Fruit fly (Drosophila melanogaster) whole organism, prepupa: ENCODE data around the gene CG42828.
A peak's percentile ranks its signal among the peaks of the same experiment; 100 is the strongest.

Source experiments
- Blimp-1 ChIP-seq: fragments of 200-800 bp; sonication (Bioruptor generic); optimal IDR thresholded peaks from 3 replicates; lab custom pipeline; 2017; ENCODE audit warnings: missing biosample characterization, missing genetic modification characterization, mild to moderate bottlenecking, moderate library complexity, missing genetic modification reagents
- CG10631 ChIP-seq: fragments of 200-800 bp; sonication (Bioruptor generic); optimal IDR thresholded peaks from 2 replicates; lab custom pipeline; 2016; ENCODE audit warnings: missing biosample characterization, missing genetic modification characterization
- CG11294 ChIP-seq: fragments of 200-800 bp; sonication (Bioruptor generic); IDR thresholded peaks from 2 replicates; pipeline ENCODE4 v1.3.6; 2022; ENCODE audit warnings: missing biosample characterization, missing genetic modification characterization
- CG11902 ChIP-seq: fragments of 200-800 bp; sonication (Bioruptor generic); optimal IDR thresholded peaks from 3 replicates; lab custom pipeline; 2016; ENCODE audit warnings: missing biosample characterization, missing genetic modification characterization
- CG15336 ChIP-seq: fragments of 200-800 bp; sonication (Bioruptor generic); IDR thresholded peaks from 2 replicates; pipeline ENCODE4 v1.3.6; 2022; ENCODE audit warnings: missing biosample characterization, missing genetic modification characterization
- CG32006 ChIP-seq: fragments of 200-800 bp; sonication (Bioruptor generic); optimal IDR thresholded peaks from 3 replicates; lab custom pipeline; 2017; ENCODE audit warnings: missing biosample characterization, mild to moderate bottlenecking, missing genetic modification characterization
- CG3919 ChIP-seq: fragments of 200-800 bp; sonication (Bioruptor generic); optimal IDR thresholded peaks from 3 replicates; lab custom pipeline; 2016; ENCODE audit warnings: missing biosample characterization, missing genetic modification characterization
- CG4318 ChIP-seq: fragments of 200-800 bp; sonication (Bioruptor generic); optimal IDR thresholded peaks from 3 replicates; lab custom pipeline; 2017; ENCODE audit warnings: missing biosample characterization, mild to moderate bottlenecking, missing genetic modification characterization
- CG6163 ChIP-seq: fragments of 200-800 bp; sonication (Bioruptor generic); IDR thresholded peaks from 3 replicates; pipeline ENCODE4 v1.3.6; 2022; ENCODE audit warnings: missing biosample characterization, missing genetic modification characterization
- CG6276 ChIP-seq: fragments of 200-800 bp; sonication (Bioruptor generic); optimal IDR thresholded peaks from 2 replicates; lab custom pipeline; 2017; ENCODE audit warnings: missing biosample characterization, mild to moderate bottlenecking, missing genetic modification characterization
- CG6792 ChIP-seq: fragments of 200-800 bp; sonication (Bioruptor generic); optimal IDR thresholded peaks from 3 replicates; lab custom pipeline; 2016; ENCODE audit warnings: missing biosample characterization, missing genetic modification characterization
- CG6808 ChIP-seq: fragments of 200-800 bp; sonication (Bioruptor generic); optimal IDR thresholded peaks from 3 replicates; lab custom pipeline; 2017; ENCODE audit warnings: missing biosample characterization, missing genetic modification characterization, mild to moderate bottlenecking, moderate library complexity, missing genetic modification reagents
- CG6854 ChIP-seq: fragments of 200-800 bp; sonication (Bioruptor generic); optimal IDR thresholded peaks from 2 replicates; lab custom pipeline; 2017; ENCODE audit warnings: missing biosample characterization, mild to moderate bottlenecking, missing genetic modification characterization
- CG7368 ChIP-seq: fragments of 200-800 bp; sonication (Bioruptor generic); optimal IDR thresholded peaks from 3 replicates; lab custom pipeline; 2016; ENCODE audit warnings: missing biosample characterization, missing genetic modification characterization
- CG8119 ChIP-seq: fragments of 200-800 bp; sonication (Bioruptor generic); IDR thresholded peaks from 3 replicates; pipeline ENCODE4 v1.3.6; 2022; ENCODE audit warnings: missing biosample characterization, missing genetic modification characterization
- CG8319 ChIP-seq: fragments of 200-800 bp; sonication (Bioruptor generic); optimal IDR thresholded peaks from 3 replicates; lab custom pipeline; 2016; ENCODE audit warnings: missing biosample characterization, missing genetic modification characterization
- CG9139 ChIP-seq: fragments of 200-800 bp; sonication (Bioruptor generic); optimal IDR thresholded peaks from 3 replicates; lab custom pipeline; 2017; ENCODE audit warnings: missing biosample characterization, mild to moderate bottlenecking, missing genetic modification characterization
- Eip78C ChIP-seq: fragments of 200-800 bp; sonication (Bioruptor generic); peaks from one replicate; lab custom pipeline; 2016; ENCODE audit warnings: missing biosample characterization, missing genetic modification characterization
- Eip93F ChIP-seq: fragments of 200-800 bp; sonication (Bioruptor generic); optimal IDR thresholded peaks from 2 replicates; lab custom pipeline; 2016; ENCODE audit warnings: missing biosample characterization, mild to moderate bottlenecking, missing genetic modification characterization
- Ets21C ChIP-seq: fragments of 200-800 bp; sonication (Bioruptor generic); optimal IDR thresholded peaks from 3 replicates; lab custom pipeline; 2016; ENCODE audit warnings: missing biosample characterization, missing genetic modification characterization
- Ets96B ChIP-seq: fragments of 200-800 bp; optimal IDR thresholded peaks from 2 replicates; lab custom pipeline; 2019; ENCODE audit warnings: missing biosample characterization, mild to moderate bottlenecking, missing genetic modification characterization, moderate library complexity
- Gug ChIP-seq: fragments of 200-800 bp; sonication (Bioruptor generic); IDR thresholded peaks from 2 replicates; pipeline ENCODE4 v1.3.6; 2022; ENCODE audit warnings: missing biosample characterization, missing genetic modification characterization
- Hr38 ChIP-seq: sonication (Bioruptor generic); optimal IDR thresholded peaks from 2 replicates; lab custom pipeline; 2016; ENCODE audit warnings: missing biosample characterization, missing genetic modification characterization
- Hr39 ChIP-seq: fragments of 200-800 bp; sonication (Bioruptor generic); optimal IDR thresholded peaks from 2 replicates; lab custom pipeline; 2016; ENCODE audit warnings: missing biosample characterization, missing genetic modification characterization
- Met ChIP-seq: fragments of 200-800 bp; sonication (Bioruptor generic); optimal IDR thresholded peaks from 3 replicates; lab custom pipeline; 2016; ENCODE audit warnings: missing biosample characterization, missing genetic modification characterization
- OdsH ChIP-seq: fragments of 200-800 bp; sonication (Bioruptor generic); optimal IDR thresholded peaks from 3 replicates; lab custom pipeline; 2016; ENCODE audit warnings: missing biosample characterization, missing genetic modification characterization
- Smox ChIP-seq: fragments of 200-800 bp; sonication (Bioruptor generic); optimal IDR thresholded peaks from 3 replicates; lab custom pipeline; 2016; ENCODE audit warnings: missing biosample characterization, missing genetic modification characterization
- Sox102F ChIP-seq: fragments of 200-800 bp; sonication (Bioruptor generic); optimal IDR thresholded peaks from 2 replicates; lab custom pipeline; 2016; ENCODE audit warnings: missing biosample characterization, mild to moderate bottlenecking, missing genetic modification characterization
- Sox14 ChIP-seq: fragments of 200-800 bp; sonication (Bioruptor generic); optimal IDR thresholded peaks from 3 replicates; lab custom pipeline; 2016; ENCODE audit warnings: missing biosample characterization, missing genetic modification characterization
- Sox15 ChIP-seq: fragments of 200-800 bp; sonication (Bioruptor generic); optimal IDR thresholded peaks from 3 replicates; lab custom pipeline; 2016; ENCODE audit warnings: missing biosample characterization, missing genetic modification characterization
- acj6 ChIP-seq: fragments of 200-800 bp; sonication (Bioruptor generic); optimal IDR thresholded peaks from 3 replicates; lab custom pipeline; 2016; ENCODE audit warnings: missing biosample characterization, missing genetic modification characterization
- cyc ChIP-seq: fragments of 200-800 bp; sonication (Bioruptor generic); optimal IDR thresholded peaks from 3 replicates; lab custom pipeline; 2016; ENCODE audit warnings: missing biosample characterization, missing genetic modification characterization
- dac ChIP-seq: fragments of 200-800 bp; sonication (Bioruptor generic); optimal IDR thresholded peaks from 2 replicates; lab custom pipeline; 2017; ENCODE audit warnings: missing biosample characterization, mild to moderate bottlenecking, missing genetic modification characterization
- dsx ChIP-seq: fragments of 200-800 bp; optimal IDR thresholded peaks from 3 replicates; lab custom pipeline; 2019; ENCODE audit warnings: missing biosample characterization, mild to moderate bottlenecking, missing genetic modification characterization, moderate library complexity; ENCODE audit not compliant: poor library complexity, severe bottlenecking
- esn ChIP-seq: fragments of 200-800 bp; sonication (Bioruptor generic); optimal IDR thresholded peaks from 2 replicates; lab custom pipeline; 2016; ENCODE audit warnings: missing biosample characterization, mild to moderate bottlenecking, missing genetic modification characterization, moderate library complexity
- fd59A ChIP-seq: fragments of 200-800 bp; sonication (Bioruptor generic); optimal IDR thresholded peaks from 2 replicates; lab custom pipeline; 2017; ENCODE audit warnings: missing biosample characterization, mild to moderate bottlenecking, missing genetic modification characterization, missing genetic modification reagents
- fd85E ChIP-seq: fragments of 200-800 bp; sonication (Bioruptor generic); optimal IDR thresholded peaks from 3 replicates; lab custom pipeline; 2016; ENCODE audit warnings: missing biosample characterization, missing genetic modification characterization
- fkh ChIP-seq: fragments of 200-800 bp; sonication (Bioruptor generic); optimal IDR thresholded peaks from 3 replicates; lab custom pipeline; 2017; ENCODE audit warnings: missing biosample characterization, mild to moderate bottlenecking, missing genetic modification characterization, moderate library complexity
- lz ChIP-seq: fragments of 200-800 bp; sonication (Bioruptor generic); optimal IDR thresholded peaks from 3 replicates; lab custom pipeline; 2016; ENCODE audit warnings: missing biosample characterization, missing genetic modification characterization
- net ChIP-seq: fragments of 200-800 bp; sonication (Bioruptor generic); optimal IDR thresholded peaks from 3 replicates; lab custom pipeline; 2016; ENCODE audit warnings: missing biosample characterization, missing genetic modification characterization
- pdm3 ChIP-seq: fragments of 200-800 bp; sonication (Bioruptor generic); optimal IDR thresholded peaks from 3 replicates; lab custom pipeline; 2016; ENCODE audit warnings: missing biosample characterization, missing genetic modification characterization
- salr ChIP-seq, 2 experiments: fragments of 200-800 bp; sonication (Bioruptor generic); optimal IDR thresholded peaks; 3 replicates each; lab custom pipeline; 2016 to 2018; ENCODE audit warnings: missing biosample characterization in 2 of 2, missing genetic modification characterization in 2 of 2, mild to moderate bottlenecking in 1 of 2
- spab ChIP-seq: fragments of 200-800 bp; sonication (Bioruptor generic); optimal IDR thresholded peaks from 2 replicates; lab custom pipeline; 2017; ENCODE audit warnings: missing biosample characterization, mild to moderate bottlenecking, missing genetic modification characterization, missing genetic modification reagents
- ss ChIP-seq, 2 experiments: fragments of 200-800 bp; sonication (Bioruptor generic); optimal IDR thresholded peaks; 2 replicates in 1 of 2; 3 replicates in 1 of 2; lab custom pipeline; 2017 to 2018; ENCODE audit warnings: mild to moderate bottlenecking in 2 of 2, missing biosample characterization in 2 of 2, missing genetic modification characterization in 2 of 2, moderate library complexity in 1 of 2
- svp ChIP-seq: fragments of 200-800 bp; sonication (Bioruptor generic); peaks from one replicate; lab custom pipeline; 2016; ENCODE audit warnings: missing biosample characterization, missing genetic modification characterization
- topi ChIP-seq: fragments of 200-800 bp; sonication (Bioruptor generic); optimal IDR thresholded peaks from 3 replicates; lab custom pipeline; 2016; ENCODE audit warnings: missing biosample characterization, missing genetic modification characterization

Gene CG42828

dm6 chr3R:23346893-23347396, 26.6 kb upstream of the CG42828 start (continued):
- TF ChIP-seq pdm3 (GFP tag; lab: Kevin White, UChicago) (peak; percentile 17), acj6 (GFP tag; lab: Kevin White, UChicago) (peak; percentile 64), Smox (GFP tag; lab: Kevin White, UChicago) (peak; percentile 40), CG4318 (GFP tag; lab: Kevin White, UChicago) (peak; percentile 41), salr (GFP tag; optimal IDR thresholded peaks at IDR 0.05; lab: Kevin White, UChicago) (peak; percentile 1 to 70), Sox102F (GFP tag; lab: Kevin White, UChicago) (peak; percentile 44), ss (GFP tag; optimal IDR thresholded peaks at IDR 0.05; lab: Kevin White, UChicago) (peak in 1 of 2 experiments; percentile 23), Sox15 (GFP tag; lab: Kevin White, UChicago) (peak; percentile 30), Eip93F (peak; percentile 18), CG7368 (peak; percentile 5), dac (GFP tag; lab: Kevin White, UChicago) (no peak), Met (GFP tag; lab: Kevin White, UChicago) (peak; percentile 54), Ets96B (tag; lab: Kevin White, UChicago) (peak; percentile 42), CG9139 (GFP tag; lab: Kevin White, UChicago) (no peak), fd59A (GFP tag; lab: Kevin White, UChicago) (no peak), Sox14 (GFP tag; lab: Kevin White, UChicago) (peak; percentile 30), dsx (GFP tag; lab: Kevin White, UChicago) (peak; percentile 12), CG6854 (GFP tag; lab: Kevin White, UChicago) (peak; percentile 9)

dm6 chr3R:23347432-23348305, 25.8 kb upstream of the CG42828 start, which contains the start of gene PolE1:
TSS of gene PolE1 (plus strand) at chr3R:23348128.
- TF ChIP-seq svp (no peak), Hr38 (GFP tag; lab: Kevin White, UChicago) (no peak), dac (GFP tag; lab: Kevin White, UChicago) (no peak), CG11294 (GFP tag; lab: Robert Waterston, UW) (no peak), spab (GFP tag; lab: Kevin White, UChicago) (no peak), Gug (GFP tag; lab: Robert Waterston, UW) (no peak), CG8119 (GFP tag; lab: Robert Waterston, UW) (no peak), OdsH (no peak), CG32006 (GFP tag; lab: Kevin White, UChicago) (no peak), ss (GFP tag; optimal IDR thresholded peaks at IDR 0.05; lab: Kevin White, UChicago) (no peak), fkh (GFP tag; lab: Kevin White, UChicago) (peak; percentile 85), CG11902 (GFP tag; lab: Kevin White, UChicago) (no peak), Eip78C (GFP tag; lab: Kevin White, UChicago) (peak; percentile 64), cyc (GFP tag; lab: Kevin White, UChicago) (no peak), fd85E (no peak), CG4318 (GFP tag; lab: Kevin White, UChicago) (no peak), Blimp-1 (GFP tag; lab: Kevin White, UChicago) (no peak), CG6792 (GFP tag; lab: Kevin White, UChicago) (no peak), CG7368 (no peak), Sox102F (GFP tag; lab: Kevin White, UChicago) (no peak), esn (GFP tag; lab: Kevin White, UChicago) (peak; percentile 29), CG6276 (no peak), Smox (GFP tag; lab: Kevin White, UChicago) (peak; percentile 9), acj6 (GFP tag; lab: Kevin White, UChicago) (no peak), CG10631 (GFP tag; lab: Kevin White, UChicago) (no peak), CG15336 (GFP tag; lab: Robert Waterston, UW) (0 out of 2 replicates have a peak, but pooled peaks have one; percentile 5), dsx (GFP tag; lab: Kevin White, UChicago) (no peak), CG8319 (GFP tag; lab: Kevin White, UChicago) (no peak), net (GFP tag; lab: Kevin White, UChicago) (no peak), lz (GFP tag; lab: Kevin White, UChicago) (no peak), fd59A (GFP tag; lab: Kevin White, UChicago) (no peak), CG3919 (GFP tag; lab: Kevin White, UChicago) (peak; percentile 35), topi (GFP tag; lab: Kevin White, UChicago) (peak; percentile 26), CG6163 (no peak), Ets21C (no peak), Hr39 (no peak), CG6808 (GFP tag; lab: Kevin White, UChicago) (no peak)
